Fruit fly (Drosophila melanogaster) whole organism, pupa: Measurements from ENCODE around the gene Ubi-p63E.

ENCODE experiments used
- CG10348 ChIP-seq: fragments of 200-800 bp; sonication (Bioruptor generic); IDR thresholded peaks from 2 replicates; pipeline ENCODE4 v1.3.6; 2022; ENCODE audit warnings: missing biosample characterization, missing genetic modification characterization
- CG12605 ChIP-seq: fragments of 200-800 bp; sonication (Bioruptor generic); IDR thresholded peaks from 2 replicates; pipeline ENCODE4 v1.3.6; 2022; ENCODE audit warnings: missing biosample characterization, missing genetic modification characterization
- CG13204 ChIP-seq: fragments of 200-800 bp; sonication (Bioruptor generic); optimal IDR thresholded peaks from 2 replicates; lab custom pipeline; 2018; ENCODE audit warnings: missing biosample characterization, mild to moderate bottlenecking, missing genetic modification characterization, moderate library complexity
- CG14655 ChIP-seq: fragments of 200-800 bp; sonication (Bioruptor generic); optimal IDR thresholded peaks from 3 replicates; lab custom pipeline; 2017; ENCODE audit warnings: mild to moderate bottlenecking, missing biosample characterization, missing genetic modification reagents, missing genetic modification characterization
- CG15710 ChIP-seq: fragments of 200-800 bp; sonication (Bioruptor generic); optimal IDR thresholded peaks from 2 replicates; lab custom pipeline; 2018; ENCODE audit warnings: missing biosample characterization, mild to moderate bottlenecking, missing genetic modification characterization, moderate library complexity
- CG17806 ChIP-seq: fragments of 200-800 bp; sonication (Bioruptor generic); optimal IDR thresholded peaks from 2 replicates; lab custom pipeline; 2018; ENCODE audit warnings: missing biosample characterization, mild to moderate bottlenecking, missing genetic modification characterization, moderate library complexity
- CG32121 ChIP-seq: fragments of 200-800 bp; sonication (Bioruptor generic); IDR thresholded peaks from 2 replicates; pipeline ENCODE4 v1.3.6; 2022; ENCODE audit warnings: missing biosample characterization, missing genetic modification characterization
- CG34367 ChIP-seq: fragments of 200-800 bp; sonication (Bioruptor generic); optimal IDR thresholded peaks from 2 replicates; lab custom pipeline; 2018; ENCODE audit warnings: missing biosample characterization, mild to moderate bottlenecking, missing genetic modification characterization
- CG4496 ChIP-seq: fragments of 200-800 bp; sonication (Bioruptor generic); IDR thresholded peaks from 3 replicates; pipeline ENCODE4 v1.3.6; 2022; ENCODE audit warnings: missing biosample characterization, missing genetic modification characterization
- CG8159 ChIP-seq: fragments of 200-800 bp; sonication (Bioruptor generic); optimal IDR thresholded peaks from 3 replicates; lab custom pipeline; 2018; ENCODE audit warnings: missing biosample characterization, mild to moderate bottlenecking, missing genetic modification characterization, moderate library complexity
- CG8301 ChIP-seq: fragments of 200-800 bp; sonication (Bioruptor generic); optimal IDR thresholded peaks from 2 replicates; lab custom pipeline; 2018; ENCODE audit warnings: missing biosample characterization, mild to moderate bottlenecking, missing genetic modification characterization
- CG9948 ChIP-seq: fragments of 200-800 bp; sonication (Bioruptor generic); optimal IDR thresholded peaks from 2 replicates; lab custom pipeline; 2018; ENCODE audit warnings: missing biosample characterization, mild to moderate bottlenecking, missing genetic modification characterization, moderate library complexity
- D1 ChIP-seq: fragments of 200-800 bp; sonication (Bioruptor generic); optimal IDR thresholded peaks from 2 replicates; lab custom pipeline; 2018; ENCODE audit warnings: missing biosample characterization, mild to moderate bottlenecking, missing genetic modification characterization, moderate library complexity
- EcR ChIP-seq: fragments of 200-800 bp; sonication (Bioruptor generic); optimal IDR thresholded peaks from 3 replicates; lab custom pipeline; 2019; ENCODE audit warnings: missing biosample characterization, missing genetic modification characterization, mild to moderate bottlenecking, moderate library complexity, missing genetic modification reagents
- Ets98B ChIP-seq: fragments of 200-800 bp; sonication (Bioruptor generic); IDR thresholded peaks from 2 replicates; pipeline ENCODE4 v1.3.6; 2022; ENCODE audit warnings: missing biosample characterization, missing genetic modification characterization
- Pif1A ChIP-seq: fragments of 200-800 bp; sonication (Bioruptor generic); optimal IDR thresholded peaks from 3 replicates; lab custom pipeline; 2016; ENCODE audit warnings: missing biosample characterization, missing genetic modification characterization
- Pif1B ChIP-seq: fragments of 200-800 bp; sonication (Bioruptor generic); optimal IDR thresholded peaks from 3 replicates; lab custom pipeline; 2016; ENCODE audit warnings: missing biosample characterization, missing genetic modification characterization
- Snoo ChIP-seq: fragments of 200-800 bp; sonication (Bioruptor generic); optimal IDR thresholded peaks from 3 replicates; lab custom pipeline; 2017; ENCODE audit warnings: missing biosample characterization, mild to moderate bottlenecking, missing genetic modification characterization, inconsistent platforms
- fd96Ca ChIP-seq: fragments of 200-800 bp; sonication (Bioruptor generic); IDR thresholded peaks from 3 replicates; pipeline ENCODE4 v1.3.6; 2022; ENCODE audit warnings: missing biosample characterization, missing genetic modification characterization
- gl ChIP-seq: fragments of 200-800 bp; sonication (Bioruptor generic); optimal IDR thresholded peaks from 2 replicates; lab custom pipeline; 2018; ENCODE audit warnings: missing biosample characterization, mild to moderate bottlenecking, missing genetic modification characterization
- rn ChIP-seq: fragments of 200-800 bp; sonication (Bioruptor generic); IDR thresholded peaks from 2 replicates; pipeline ENCODE4 v1.3.6; 2022; ENCODE audit warnings: missing biosample characterization, missing genetic modification characterization

Gene Ubi-p63E

dm6 chr3L:3894413-3894812 lies 8.6 kb downstream of the Ubi-p63E start:
- no peak for TF ChIP-seq CG32121
- TF ChIP-seq CG15710 (tag; lab: Kevin White, UChicago), result no peak
- TF ChIP-seq Ets98B, result no peak
- no peak for TF ChIP-seq Pif1A
- no peak for TF ChIP-seq gl
- TF ChIP-seq rn (GFP tag; lab: Robert Waterston, UW), result no peak
- no peak for TF ChIP-seq fd96Ca
- no peak for TF ChIP-seq D1 (tag; lab: Kevin White, UChicago)
- no peak for TF ChIP-seq CG34367 (tag; lab: Kevin White, UChicago)
- TF ChIP-seq CG8159, result no peak
- no peak for TF ChIP-seq Pif1B (GFP tag; lab: Kevin White, UChicago)

dm6 chr3L:3892154-3892624 lies 10.8 kb downstream of the Ubi-p63E start, which contains the start of gene Fie:
Gene Fie, plus strand, starts transcription at chr3L:3892574.
- no peak for TF ChIP-seq Ets98B
- TF ChIP-seq CG4496, result no peak
- no peak for TF ChIP-seq gl
- TF ChIP-seq D1 (tag; lab: Kevin White, UChicago), result no peak
- no peak for TF ChIP-seq EcR
- TF ChIP-seq CG8159, result peak; percentile 61
- peak; percentile 16 for TF ChIP-seq CG17806 (tag; lab: Kevin White, UChicago)
- no peak for TF ChIP-seq CG10348 (GFP tag; lab: Robert Waterston, UW)
- TF ChIP-seq CG8301 (tag; lab: Kevin White, UChicago), result peak; percentile 29
- peak; percentile 5 for TF ChIP-seq CG9948 (tag; lab: Kevin White, UChicago)
- peak; percentile 16 for TF ChIP-seq CG34367 (tag; lab: Kevin White, UChicago)
- no peak for TF ChIP-seq CG12605 (GFP tag; lab: Robert Waterston, UW)
- peak; percentile 55 for TF ChIP-seq CG15710 (tag; lab: Kevin White, UChicago)
- TF ChIP-seq Pif1A, result no peak
- peak; percentile 11 for TF ChIP-seq Snoo (tag; lab: Kevin White, UChicago)
- TF ChIP-seq CG13204 (GFP tag; lab: Kevin White, UChicago), result no peak
- TF ChIP-seq fd96Ca, result no peak
- TF ChIP-seq rn (GFP tag; lab: Robert Waterston, UW), result no peak
- no peak for TF ChIP-seq CG32121
- TF ChIP-seq Pif1B (GFP tag; lab: Kevin White, UChicago), result no peak
- no peak for TF ChIP-seq CG14655 (GFP tag; lab: Kevin White, UChicago)

- TF ChIP-seq D1 (tag; lab: Kevin White, UChicago), result no peak
- no peak for TF ChIP-seq CG4496
- TF ChIP-seq CG15710 (tag; lab: Kevin White, UChicago), result peak; percentile 47
- TF ChIP-seq fd96Ca, result no peak
- TF ChIP-seq CG32121, result no peak
- peak; percentile 57 for TF ChIP-seq CG8159
- peak; percentile 18 for TF ChIP-seq Pif1B (GFP tag; lab: Kevin White, UChicago)
- no peak for TF ChIP-seq Pif1A
- no peak for TF ChIP-seq Ets98B
- peak; percentile 50 for TF ChIP-seq CG17806 (tag; lab: Kevin White, UChicago)
- no peak for TF ChIP-seq Snoo (tag; lab: Kevin White, UChicago)
- TF ChIP-seq EcR, result no peak
- peak; percentile 32 for TF ChIP-seq CG34367 (tag; lab: Kevin White, UChicago)
- TF ChIP-seq CG9948 (tag; lab: Kevin White, UChicago), result peak; percentile 43
- no peak for TF ChIP-seq CG10348 (GFP tag; lab: Robert Waterston, UW)
- peak; percentile 57 for TF ChIP-seq CG8301 (tag; lab: Kevin White, UChicago)
- no peak for TF ChIP-seq CG12605 (GFP tag; lab: Robert Waterston, UW)
- no peak for TF ChIP-seq CG13204 (GFP tag; lab: Kevin White, UChicago)
- TF ChIP-seq rn (GFP tag; lab: Robert Waterston, UW), result no peak
- peak; percentile 66 for TF ChIP-seq CG14655 (GFP tag; lab: Kevin White, UChicago)
- no peak for TF ChIP-seq gl
Observed at dm6 chr3L:3890860-3891259, 12.1 kb downstream of the Ubi-p63E start.

dm6 chr3L:3887392-3887791 lies 15.6 kb downstream of the Ubi-p63E start:
- TF ChIP-seq CG4496 (no peak), CG32121 (no peak), D1 (tag; lab: Kevin White, UChicago) (no peak), rn (GFP tag; lab: Robert Waterston, UW) (no peak), Ets98B (no peak), fd96Ca (no peak), CG10348 (GFP tag; lab: Robert Waterston, UW) (no peak), CG13204 (GFP tag; lab: Kevin White, UChicago) (no peak), CG8301 (tag; lab: Kevin White, UChicago) (no peak), EcR (no peak), Pif1A (no peak), CG8159 (no peak), CG17806 (tag; lab: Kevin White, UChicago) (no peak), gl (no peak), Snoo (tag; lab: Kevin White, UChicago) (no peak), CG15710 (tag; lab: Kevin White, UChicago) (no peak)

dm6 chr3L:3885933-3886332 lies 17.1 kb downstream of the Ubi-p63E start:
- TF ChIP-seq CG8159 (no peak), CG17806 (tag; lab: Kevin White, UChicago) (no peak), Snoo (tag; lab: Kevin White, UChicago) (no peak), CG14655 (GFP tag; lab: Kevin White, UChicago) (no peak), CG15710 (tag; lab: Kevin White, UChicago) (no peak), EcR (no peak), CG34367 (tag; lab: Kevin White, UChicago) (no peak), CG4496 (no peak), D1 (tag; lab: Kevin White, UChicago) (no peak), CG10348 (GFP tag; lab: Robert Waterston, UW) (no peak)

- TF ChIP-seq CG8301 (tag; lab: Kevin White, UChicago), result no peak
- TF ChIP-seq gl, result no peak
- TF ChIP-seq D1 (tag; lab: Kevin White, UChicago), result no peak
- TF ChIP-seq CG13204 (GFP tag; lab: Kevin White, UChicago), result no peak
- no peak for TF ChIP-seq CG12605 (GFP tag; lab: Robert Waterston, UW)
- TF ChIP-seq CG17806 (tag; lab: Kevin White, UChicago), result no peak
- no peak for TF ChIP-seq CG9948 (tag; lab: Kevin White, UChicago)
Observed at dm6 chr3L:3882046-3882445, 20.9 kb downstream of the Ubi-p63E start.
